Worm (Caenorhabditis elegans): ENCODE results near the gene mrpl-32.

Gene mrpl-32

DNA sequence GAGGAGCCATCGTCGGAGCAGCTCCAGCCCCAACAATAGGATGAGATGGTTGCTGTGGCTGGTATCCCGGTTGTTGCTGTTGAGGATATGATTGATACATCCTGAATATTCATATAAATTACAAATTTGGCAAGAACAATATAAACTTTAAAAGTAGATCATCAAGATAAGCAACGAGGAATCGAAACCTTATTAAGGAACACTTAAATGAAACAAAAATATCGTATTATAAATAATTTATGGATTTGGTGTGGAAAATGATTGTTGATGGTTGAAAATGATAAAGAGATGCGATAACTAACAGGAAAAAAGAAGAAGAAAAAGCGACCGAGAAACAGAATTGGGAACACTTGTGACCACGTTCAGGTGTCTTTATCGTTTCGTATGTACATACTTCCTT, 10.2 kb upstream of the mrpl-32 start, which contains the start of gene pqn-96:
pqn-96 (minus strand) TSS at position 101 of the 400 bp plus-strand sequence.
- no peak for TF ChIP-seq lin-15B (tag; optimal IDR thresholded peaks at IDR 0.05)
- TF ChIP-seq sea-2 (GFP tag; optimal IDR thresholded peaks at IDR 0.05): no peak
- TF ChIP-seq daf-12 (tag; optimal IDR thresholded peaks at IDR 0.05): no peak
- TF ChIP-seq ceh-9 (tag; optimal IDR thresholded peaks at IDR 0.05): no peak
- no peak for TF ChIP-seq tbx-2 (tag; optimal IDR thresholded peaks at IDR 0.05)
- no peak for TF ChIP-seq nhr-12 (tag; optimal IDR thresholded peaks at IDR 0.05)

- TF ChIP-seq pha-4 (tag; optimal IDR thresholded peaks at IDR 0.05) (peak; percentile 93), ceh-28 (tag; optimal IDR thresholded peaks at IDR 0.05) (no peak), lin-15B (tag; optimal IDR thresholded peaks at IDR 0.05) (peak; percentile 53), ceh-16 (tag; optimal IDR thresholded peaks at IDR 0.05) (peak; percentile 66), snpc-4 (tag; optimal IDR thresholded peaks at IDR 0.05) (peak; percentile 33), lsy-12 (tag; optimal IDR thresholded peaks at IDR 0.05) (peak; percentile 67), fos-1 (tag; optimal IDR thresholded peaks at IDR 0.05) (peak; percentile 9), tbx-2 (tag; optimal IDR thresholded peaks at IDR 0.05) (peak; percentile 81), nfya-1 (tag; optimal IDR thresholded peaks at IDR 0.05; ENCODE audit: insufficient read depth) (peak; percentile 94), lin-39 (tag; optimal IDR thresholded peaks at IDR 0.05) (peak; percentile 11), ceh-82 (tag; optimal IDR thresholded peaks at IDR 0.05) (no peak), nhr-25 (tag; optimal IDR thresholded peaks at IDR 0.05) (peak; percentile 73), eor-1 (tag; optimal IDR thresholded peaks at IDR 0.05) (peak in 1 of 2 experiments; percentile 71), ztf-4 (tag; optimal IDR thresholded peaks at IDR 0.05) (peak; percentile 95), nhr-28 (tag; optimal IDR thresholded peaks at IDR 0.05) (no peak), nhr-23 (tag; optimal IDR thresholded peaks at IDR 0.05) (peak; percentile 31), elt-2 (tag; optimal IDR thresholded peaks at IDR 0.05) (peak; percentile 69), hmg-11 (tag; optimal IDR thresholded peaks at IDR 0.05) (peak; percentile 20), ama-1 (optimal IDR thresholded peaks at IDR 0.05) (peak; percentile 99), aly-2 (tag; optimal IDR thresholded peaks at IDR 0.05) (no peak), nhr-43 (tag; optimal IDR thresholded peaks at IDR 0.05; ENCODE audit: poor library complexity, severe bottlenecking) (peak; percentile 52), egl-5 (tag; optimal IDR thresholded peaks at IDR 0.05) (no peak)
These were observed 5.9 kb upstream of the mrpl-32 start, which contains the start of gene ufbp-1 for ce11 chrIII:8443557-8444131. Gene ufbp-1 (minus strand): TSS chrIII:8443607.

DNA sequence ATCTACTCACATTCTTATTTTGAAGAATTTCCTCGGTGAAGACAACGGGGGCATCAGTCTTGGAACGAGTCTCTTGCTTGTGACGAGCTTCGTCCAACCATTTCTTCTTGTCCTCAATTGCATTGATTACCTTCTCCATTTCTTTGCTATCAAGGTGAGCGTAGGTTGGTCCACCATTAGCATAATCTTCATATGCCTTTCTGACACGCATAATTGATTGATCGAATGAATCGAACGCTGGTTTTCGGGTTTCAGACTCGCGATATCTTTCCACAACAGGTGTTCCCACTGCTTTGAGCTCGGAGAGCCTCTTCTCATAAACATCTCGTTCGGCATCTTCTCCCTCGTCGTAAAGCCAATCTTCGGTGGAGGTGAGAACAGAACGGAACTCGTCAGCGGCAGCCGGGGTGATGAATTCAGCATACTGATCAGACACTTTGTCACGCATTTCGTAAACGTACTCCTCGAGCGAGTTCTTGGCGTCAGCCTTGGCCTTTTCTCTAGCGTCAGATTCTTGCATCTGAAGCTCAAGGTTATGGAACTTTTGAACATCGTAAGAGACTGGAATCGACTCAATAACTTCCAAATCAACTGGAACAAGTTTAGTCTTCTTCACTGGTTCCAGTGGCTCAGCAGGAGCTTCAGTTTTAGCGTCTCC, 5.0 kb upstream of the mrpl-32 start:
- TF ChIP-seq ama-1 (optimal IDR thresholded peaks at IDR 0.05): peak; percentile 27
- no peak for TF ChIP-seq ceh-9 (tag; optimal IDR thresholded peaks at IDR 0.05)
- no peak for TF ChIP-seq elt-2 (tag; optimal IDR thresholded peaks at IDR 0.05)

- TF ChIP-seq nhr-237 (tag; optimal IDR thresholded peaks at IDR 0.05) (no peak), pha-4 (tag; optimal IDR thresholded peaks at IDR 0.05) (peak; percentile 16), ama-1 (optimal IDR thresholded peaks at IDR 0.05) (peak; percentile 81)
These were observed 3.5 kb upstream of the mrpl-32 start for ce11 chrIII:8446061-8446460.

DNA sequence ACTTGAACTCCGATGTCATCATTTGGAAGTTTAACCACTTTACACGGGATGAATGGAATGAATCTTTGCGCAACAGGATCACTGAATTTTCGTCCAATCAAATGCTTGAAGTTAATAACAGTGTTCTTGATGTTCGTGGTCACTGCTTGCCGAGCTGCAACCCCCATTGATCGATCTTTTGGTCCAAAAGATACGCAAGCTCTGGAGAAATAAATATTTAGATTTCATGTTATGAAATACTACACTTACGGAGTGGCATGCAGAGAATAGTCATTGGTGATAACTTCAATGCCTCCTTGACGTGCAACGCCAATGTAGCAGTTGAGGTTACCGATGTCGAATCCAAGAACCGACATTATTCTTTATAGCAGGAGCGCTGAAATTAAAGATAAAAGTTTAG, 3.0 kb upstream of the mrpl-32 start, which contains the start of gene hsp-110:
hsp-110 (minus strand) TSS at position 376 of the 400 bp plus-strand sequence.
- TF ChIP-seq daf-12 (tag; optimal IDR thresholded peaks at IDR 0.05) (no peak), pqm-1 (tag; optimal IDR thresholded peaks at IDR 0.05) (no peak), nhr-28 (tag; optimal IDR thresholded peaks at IDR 0.05) (no peak), nhr-43 (tag; optimal IDR thresholded peaks at IDR 0.05; ENCODE audit: poor library complexity, severe bottlenecking) (no peak), ztf-11 (tag; optimal IDR thresholded peaks at IDR 0.05) (no peak), pha-4 (tag; optimal IDR thresholded peaks at IDR 0.05) (no peak)

DNA sequence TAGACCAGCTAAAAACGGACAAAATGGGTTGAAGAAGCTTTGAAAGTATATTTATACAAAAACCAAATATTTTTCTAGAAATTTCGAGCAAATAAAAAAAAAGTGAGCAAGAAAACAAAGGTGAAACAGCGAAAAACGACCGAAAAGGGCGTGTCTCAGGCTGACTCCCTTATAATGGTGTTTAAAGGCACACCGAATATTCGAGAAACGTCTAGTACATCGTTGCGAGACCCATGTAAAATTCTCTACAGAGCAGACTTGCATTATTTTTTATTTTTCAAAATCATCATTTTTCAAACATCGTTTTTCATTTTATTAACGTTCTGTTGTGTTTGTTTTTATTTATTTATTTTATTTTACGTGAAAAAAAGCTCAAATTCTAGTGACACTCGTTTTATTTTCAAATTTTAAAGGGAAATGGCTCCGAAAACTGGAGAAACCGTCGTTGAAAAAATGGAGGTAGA, 2.6 kb upstream of the mrpl-32 start, which contains the start of gene rpn-3:
rpn-3 (plus strand) TSS at position 414 of the 464 bp plus-strand sequence.
- no peak for TF ChIP-seq nhr-237 (tag; optimal IDR thresholded peaks at IDR 0.05)
- peak; percentile 60 for TF ChIP-seq elt-1 (tag; optimal IDR thresholded peaks at IDR 0.05)
- peak; percentile 59 for TF ChIP-seq mml-1 (tag; optimal IDR thresholded peaks at IDR 0.05)
- peak; percentile 88 for TF ChIP-seq R02D3.7 (tag; optimal IDR thresholded peaks at IDR 0.05)
- TF ChIP-seq ceh-9 (tag; optimal IDR thresholded peaks at IDR 0.05): no peak
- TF ChIP-seq ceh-82 (tag; optimal IDR thresholded peaks at IDR 0.05): peak; percentile 72
- TF ChIP-seq nhr-11 (tag; optimal IDR thresholded peaks at IDR 0.05): peak; percentile 92
- TF ChIP-seq ZK546.5 (tag; optimal IDR thresholded peaks at IDR 0.05): peak; percentile 43
- TF ChIP-seq nhr-23 (tag; optimal IDR thresholded peaks at IDR 0.05): peak; percentile 98
- TF ChIP-seq nfya-1 (tag; optimal IDR thresholded peaks at IDR 0.05; ENCODE audit: insufficient read depth): peak; percentile 98
- TF ChIP-seq nhr-25 (tag; optimal IDR thresholded peaks at IDR 0.05): peak; percentile 95
- TF ChIP-seq zag-1 (tag; optimal IDR thresholded peaks at IDR 0.05): no peak
- TF ChIP-seq nhr-67 (tag; optimal IDR thresholded peaks at IDR 0.05): no peak
- TF ChIP-seq pqm-1 (tag; optimal IDR thresholded peaks at IDR 0.05): peak; percentile 91
- TF ChIP-seq snpc-4 (tag; optimal IDR thresholded peaks at IDR 0.05): peak; percentile 83
- peak; percentile 98 for TF ChIP-seq lsy-12 (tag; optimal IDR thresholded peaks at IDR 0.05)
- TF ChIP-seq ztf-11 (tag; optimal IDR thresholded peaks at IDR 0.05): no peak
- peak; percentile 95 for TF ChIP-seq hmg-11 (tag; optimal IDR thresholded peaks at IDR 0.05)
- TF ChIP-seq fos-1 (tag; optimal IDR thresholded peaks at IDR 0.05): peak; percentile 51
- TF ChIP-seq nhr-43 (tag; optimal IDR thresholded peaks at IDR 0.05; ENCODE audit: poor library complexity, severe bottlenecking): peak; percentile 94
- TF ChIP-seq sea-2 (GFP tag; optimal IDR thresholded peaks at IDR 0.05): peak; percentile 98
- peak; percentile 65 for TF ChIP-seq ztf-4 (tag; optimal IDR thresholded peaks at IDR 0.05)
- peak; percentile 85 for TF ChIP-seq nhr-77 (tag; optimal IDR thresholded peaks at IDR 0.05)
- peak; percentile 100 for TF ChIP-seq skn-1 (tag; optimal IDR thresholded peaks at IDR 0.05)
